Fruit fly (Drosophila melanogaster) whole organism, embryonic: ENCODE measurements around the gene NimC1.
A peak's percentile ranks its signal among the peaks of the same experiment; 100 is the strongest.

Experiments used
- Ada2b ChIP-seq: fragments of 200-800 bp; sonication (Bioruptor generic); IDR thresholded peaks from 2 replicates; pipeline ENCODE4 v1.3.6; 2022; ENCODE audit warnings: missing biosample characterization, missing genetic modification characterization
- Adf1 ChIP-seq: fragments of 200-800 bp; sonication (Bioruptor generic); IDR thresholded peaks from 2 replicates; pipeline ENCODE4 v1.3.6; 2022; ENCODE audit warnings: missing biosample characterization, missing genetic modification characterization
- Antp ChIP-seq: fragments of 200-800 bp; sonication (Bioruptor generic); optimal IDR thresholded peaks from 3 replicates; lab custom pipeline; 2016; ENCODE audit warnings: missing biosample characterization, missing genetic modification characterization
- Awh ChIP-seq: fragments of 200-800 bp; sonication (Bioruptor generic); IDR thresholded peaks from 2 replicates; pipeline ENCODE4, ENCODE4 v1.3.6; 2022; ENCODE audit warnings: missing biosample characterization, missing genetic modification characterization
- CG10366 ChIP-seq: fragments of 200-800 bp; sonication (Bioruptor generic); IDR thresholded peaks from 2 replicates; pipeline ENCODE4 v1.3.6; 2022; ENCODE audit warnings: missing biosample characterization, missing genetic modification characterization
- CG10543 ChIP-seq: fragments of 200-800 bp; sonication (Bioruptor generic); optimal IDR thresholded peaks from 3 replicates; lab custom pipeline; 2017; ENCODE audit warnings: missing biosample characterization, mild to moderate bottlenecking, missing genetic modification characterization, moderate library complexity
- CG11093 ChIP-seq: fragments of 200-800 bp; sonication (Bioruptor generic); IDR thresholded peaks from 3 replicates; pipeline ENCODE4 v1.3.6; 2022; ENCODE audit warnings: missing biosample characterization, missing genetic modification characterization
- CG11247 ChIP-seq: fragments of 200-800 bp; sonication (Bioruptor generic); IDR thresholded peaks from 2 replicates; pipeline ENCODE4 v1.3.6; 2022; ENCODE audit warnings: missing biosample characterization, missing genetic modification characterization
- CG11456 ChIP-seq: fragments of 200-800 bp; sonication (Bioruptor generic); IDR thresholded peaks from 3 replicates; pipeline ENCODE4 v1.3.6; 2022; ENCODE audit warnings: missing biosample characterization, missing genetic modification characterization
- CG12659 ChIP-seq: fragments of 200-800 bp; sonication (Bioruptor generic); optimal IDR thresholded peaks from 3 replicates; lab custom pipeline; 2017; ENCODE audit warnings: mild to moderate bottlenecking, missing biosample characterization, missing genetic modification reagents, missing genetic modification characterization
- CG12744 ChIP-seq: fragments of 200-800 bp; sonication (Bioruptor generic); optimal IDR thresholded peaks from 2 replicates; lab custom pipeline; 2016; ENCODE audit warnings: missing biosample characterization, missing genetic modification characterization
- CG1647 ChIP-seq: fragments of 200-800 bp; sonication (Bioruptor generic); optimal IDR thresholded peaks from 3 replicates; lab custom pipeline; 2016; ENCODE audit warnings: missing biosample characterization, missing genetic modification characterization
- CG17359 ChIP-seq: fragments of 200-800 bp; sonication (Bioruptor generic); optimal IDR thresholded peaks from 3 replicates; lab custom pipeline; 2018; ENCODE audit warnings: missing biosample characterization, mild to moderate bottlenecking, missing genetic modification characterization, moderate library complexity
- CG18599 ChIP-seq: fragments of 200-800 bp; sonication (Bioruptor generic); optimal IDR thresholded peaks from 3 replicates; lab custom pipeline; 2017; ENCODE audit warnings: missing biosample characterization, missing genetic modification characterization, mild to moderate bottlenecking, moderate library complexity, missing genetic modification reagents
- CG2129 ChIP-seq: fragments of 200-800 bp; sonication (Bioruptor generic); IDR thresholded peaks from 2 replicates; pipeline ENCODE4 v1.3.6; 2022; ENCODE audit warnings: missing biosample characterization, missing genetic modification characterization; ENCODE audit not compliant: partially characterized antibody
- CG4707 ChIP-seq: fragments of 200-800 bp; sonication (Bioruptor generic); optimal IDR thresholded peaks from 2 replicates; lab custom pipeline; 2018; ENCODE audit warnings: missing biosample characterization, mild to moderate bottlenecking, missing genetic modification characterization, moderate library complexity
- CG4854 ChIP-seq: fragments of 200-800 bp; sonication (Bioruptor generic); optimal IDR thresholded peaks from 2 replicates; lab custom pipeline; 2016; ENCODE audit warnings: missing biosample characterization, missing genetic modification characterization, inconsistent platforms
- CG5953 ChIP-seq: fragments of 200-800 bp; sonication (Bioruptor generic); IDR thresholded peaks from 2 replicates; pipeline ENCODE4 v1.3.6; 2022; ENCODE audit warnings: missing biosample characterization, missing genetic modification characterization
- CG6689 ChIP-seq: fragments of 200-800 bp; sonication (Bioruptor generic); IDR thresholded peaks from 2 replicates; pipeline ENCODE4 v1.3.6; 2022; ENCODE audit warnings: missing biosample characterization, missing genetic modification characterization
- CG7987 ChIP-seq: fragments of 200-800 bp; sonication (Bioruptor generic); optimal IDR thresholded peaks from 2 replicates; lab custom pipeline; 2018; ENCODE audit warnings: missing biosample characterization, mild to moderate bottlenecking, missing genetic modification characterization, moderate library complexity
- Dek ChIP-seq: fragments of 200-800 bp; sonication (Bioruptor generic); optimal IDR thresholded peaks from 3 replicates; lab custom pipeline; 2019; ENCODE audit warnings: missing biosample characterization, mild to moderate bottlenecking, missing genetic modification characterization, moderate library complexity
- HLH4C ChIP-seq: fragments of 200-800 bp; sonication (Bioruptor generic); IDR thresholded peaks from 3 replicates; pipeline ENCODE4 v1.3.6; 2022; ENCODE audit warnings: missing biosample characterization, missing genetic modification characterization; ENCODE audit not compliant: partially characterized antibody
- HmgD ChIP-seq: fragments of 200-800 bp; sonication (Bioruptor generic); optimal IDR thresholded peaks from 3 replicates; lab custom pipeline; 2016; ENCODE audit warnings: missing biosample characterization, missing genetic modification characterization
- Hr3 ChIP-seq: fragments of 200-800 bp; sonication (Bioruptor generic); optimal IDR thresholded peaks from 3 replicates; lab custom pipeline; 2016; ENCODE audit warnings: missing biosample characterization, missing genetic modification characterization
- MESR4 ChIP-seq: fragments of 200-800 bp; sonication (Bioruptor generic); optimal IDR thresholded peaks from 2 replicates; lab custom pipeline; 2018; ENCODE audit warnings: missing biosample characterization, mild to moderate bottlenecking, missing genetic modification characterization, moderate library complexity
- Max ChIP-seq: fragments of 200-800 bp; sonication (Bioruptor generic); optimal IDR thresholded peaks from 2 replicates; lab custom pipeline; 2016; ENCODE audit warnings: missing biosample characterization, mild to moderate bottlenecking, missing genetic modification characterization
- NC2α ChIP-seq: fragments of 200-800 bp; sonication (Bioruptor generic); optimal IDR thresholded peaks from 2 replicates; lab custom pipeline; 2016; ENCODE audit warnings: missing biosample characterization, missing genetic modification characterization
- Rx ChIP-seq: fragments of 200-800 bp; sonication (Bioruptor generic); IDR thresholded peaks from 2 replicates; pipeline ENCODE4 v1.3.6; 2022; ENCODE audit warnings: missing biosample characterization, missing genetic modification characterization
- Scr ChIP-seq: fragments of 200-800 bp; sonication (Bioruptor generic); IDR thresholded peaks from 2 replicates; pipeline ENCODE4 v1.3.6; 2022; ENCODE audit warnings: missing biosample characterization, missing genetic modification characterization; ENCODE audit not compliant: partially characterized antibody
- Taf1 ChIP-seq: fragments of 200-800 bp; sonication (Bioruptor generic); IDR thresholded peaks from 2 replicates; pipeline ENCODE4 v1.3.6; 2022; ENCODE audit warnings: missing biosample characterization, missing genetic modification characterization
- Trl ChIP-seq, 3 experiments: fragments of >200 bp in 2 of 3; fragments of 200-800 bp in 1 of 3; sonication (Bioruptor generic) in 1 of 3; optimal IDR thresholded peaks; 2 replicates in 1 of 3; 3 replicates in 2 of 3; lab custom pipeline; 2016 to 2017; ENCODE audit warnings: missing biosample characterization in 1 of 3, missing genetic modification characterization in 1 of 3
- bab2 ChIP-seq: fragments of 200-800 bp; sonication (Bioruptor generic); optimal IDR thresholded peaks from 2 replicates; lab custom pipeline; 2016; ENCODE audit warnings: missing biosample characterization, missing genetic modification characterization
- bsh ChIP-seq, 2 experiments: fragments of 200-800 bp; sonication (Bioruptor generic); optimal IDR thresholded peaks; 2 replicates each; lab custom pipeline; 2017 to 2018; ENCODE audit warnings: mild to moderate bottlenecking in 2 of 2, missing biosample characterization in 2 of 2, missing genetic modification characterization in 2 of 2, moderate library complexity in 1 of 2
- btn ChIP-seq: fragments of 200-800 bp; sonication (Bioruptor generic); optimal IDR thresholded peaks from 2 replicates; lab custom pipeline; 2016; ENCODE audit warnings: missing biosample characterization, missing genetic modification characterization
- cad ChIP-seq: fragments of >200 bp; optimal IDR thresholded peaks from 2 replicates; lab custom pipeline; 2017; ENCODE audit warnings: missing biosample characterization, missing genetic modification characterization
- cas ChIP-seq: fragments of 200-800 bp; sonication (Bioruptor generic); IDR thresholded peaks from 2 replicates; pipeline ENCODE4 v1.3.6; 2022; ENCODE audit warnings: missing biosample characterization, missing genetic modification characterization
- ci ChIP-seq: fragments of 200-800 bp; sonication (Bioruptor generic); IDR thresholded peaks from 3 replicates; pipeline ENCODE4 v1.3.6; 2022; ENCODE audit warnings: missing biosample characterization, missing genetic modification characterization
- crp ChIP-seq, 2 experiments: fragments of 200-800 bp; sonication (Bioruptor generic); optimal IDR thresholded peaks; 2 replicates in 1 of 2; 3 replicates in 1 of 2; lab custom pipeline; 2017; ENCODE audit warnings: missing biosample characterization in 2 of 2, missing genetic modification characterization in 2 of 2, mild to moderate bottlenecking in 1 of 2, moderate library complexity in 1 of 2
- fd96Cb ChIP-seq: fragments of 200-800 bp; sonication (Bioruptor generic); optimal IDR thresholded peaks from 2 replicates; lab custom pipeline; 2018; ENCODE audit warnings: missing biosample characterization, mild to moderate bottlenecking, missing genetic modification characterization, moderate library complexity
- gfzf ChIP-seq: fragments of 200-800 bp; sonication (Bioruptor generic); optimal IDR thresholded peaks from 2 replicates; lab custom pipeline; 2016; ENCODE audit warnings: missing biosample characterization, mild to moderate bottlenecking, missing genetic modification characterization, moderate library complexity
- gsb-n ChIP-seq: fragments of 200-800 bp; sonication (Bioruptor generic); optimal IDR thresholded peaks from 3 replicates; lab custom pipeline; 2018; ENCODE audit warnings: missing biosample characterization, mild to moderate bottlenecking, missing genetic modification characterization
- lola ChIP-seq, 3 experiments: fragments of >200 bp in 2 of 3; fragments of 200-800 bp in 1 of 3; sonication (Bioruptor generic) in 1 of 3; optimal IDR thresholded peaks; 2 replicates each; lab custom pipeline; 2017 to 2019; ENCODE audit warnings: missing biosample characterization in 3 of 3, missing genetic modification characterization in 3 of 3, mild to moderate bottlenecking in 1 of 3, moderate library complexity in 1 of 3
- odd ChIP-seq: fragments of 200-800 bp; sonication (Bioruptor generic); optimal IDR thresholded peaks from 2 replicates; lab custom pipeline; 2017; ENCODE audit warnings: missing biosample characterization, mild to moderate bottlenecking, missing genetic modification characterization
- pan ChIP-seq, 4 experiments: fragments of >200 bp in 3 of 4; fragments of 200-800 bp in 1 of 4; sonication (Bioruptor generic) in 1 of 4; optimal IDR thresholded peaks in 3 of 4; IDR thresholded peaks in 1 of 4; 2 replicates each; pipeline versions ENCODE4 v1.3.6 to Lab custom; 2017 to 2022; ENCODE audit warnings: missing biosample characterization in 2 of 4, missing genetic modification characterization in 2 of 4, mixed read lengths in 1 of 4
- pnt ChIP-seq: fragments of 200-800 bp; sonication (Bioruptor generic); optimal IDR thresholded peaks from 3 replicates; lab custom pipeline; 2016; ENCODE audit warnings: missing biosample characterization, missing genetic modification characterization
- rib ChIP-seq: fragments of 200-800 bp; sonication (Bioruptor generic); IDR thresholded peaks from 2 replicates; pipeline ENCODE4 v1.3.6; 2022; ENCODE audit warnings: missing biosample characterization, missing genetic modification characterization
- sima ChIP-seq: fragments of 200-800 bp; sonication (Bioruptor generic); optimal IDR thresholded peaks from 2 replicates; lab custom pipeline; 2016; ENCODE audit warnings: missing biosample characterization, missing genetic modification characterization
- toy ChIP-seq: fragments of 200-800 bp; sonication (Bioruptor generic); IDR thresholded peaks from 2 replicates; pipeline ENCODE4 v1.3.6; 2022; ENCODE audit warnings: missing biosample characterization, missing genetic modification characterization
- trh ChIP-seq: fragments of 200-800 bp; sonication (Bioruptor generic); optimal IDR thresholded peaks from 2 replicates; lab custom pipeline; 2016; ENCODE audit warnings: missing biosample characterization, missing genetic modification characterization
- vfl ChIP-seq: fragments of 200-800 bp; sonication (Bioruptor generic); optimal IDR thresholded peaks from 2 replicates; lab custom pipeline; 2016; ENCODE audit warnings: missing biosample characterization, missing genetic modification characterization

NimC1 gene

DNA sequence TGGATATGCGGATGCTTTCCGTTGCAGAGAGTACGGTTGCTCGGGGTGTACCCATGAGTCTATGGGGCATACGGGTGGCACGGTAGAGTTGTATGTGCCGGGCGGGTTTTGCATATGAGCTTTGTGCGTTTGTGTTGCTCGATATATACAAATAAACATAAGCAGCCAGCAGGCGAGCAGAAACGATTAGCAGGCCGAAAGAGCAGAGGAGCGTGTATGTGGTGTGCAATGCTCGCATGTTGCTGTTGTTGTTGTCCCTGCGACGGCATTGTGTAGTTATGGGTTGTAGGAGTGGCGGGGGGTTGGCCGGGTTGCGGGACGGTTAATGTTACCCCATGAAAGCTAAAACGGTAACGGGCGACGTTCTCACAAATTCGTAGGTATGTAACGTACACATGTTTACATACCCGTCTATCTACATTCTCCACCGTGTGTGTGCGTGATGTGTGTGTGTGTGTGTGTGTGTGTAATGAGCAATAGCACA lies 45.1 kb upstream of the NimC1 start (continued):
- TF ChIP-seq CG4854 (GFP tag; lab: Kevin White, UChicago) (no peak), CG1647 (GFP tag; lab: Kevin White, UChicago) (peak; percentile 9), vfl (GFP tag; lab: Kevin White, UChicago) (no peak), bsh (GFP tag; optimal IDR thresholded peaks at IDR 0.05; lab: Kevin White, UChicago) (no peak), CG11093 (GFP tag; lab: Robert Waterston, UW) (no peak), gfzf (GFP tag; lab: Kevin White, UChicago) (no peak), sima (no peak), Dek (tag; lab: Kevin White, UChicago) (no peak), cad (GFP tag; lab: Kevin White, UChicago) (no peak), CG17359 (tag; lab: Kevin White, UChicago) (no peak), HmgD (GFP tag; lab: Kevin White, UChicago) (peak; percentile 77), crp (GFP tag; optimal IDR thresholded peaks at IDR 0.05; lab: Kevin White, UChicago) (no peak), fd96Cb (tag; lab: Kevin White, UChicago) (no peak), rib (GFP tag; lab: Robert Waterston, UW) (peak; percentile 74), MESR4 (GFP tag; lab: Kevin White, UChicago) (no peak), pnt (no peak), CG2129 (GFP tag; lab: Robert Waterston, UW) (0 out of 2 replicates have a peak, but pooled peaks have one; percentile 14), Adf1 (GFP tag; lab: Robert Waterston, UW) (peak; percentile 58; the same call in 1 of the 2 replicates), CG10366 (no peak), Trl (optimal IDR thresholded peaks at IDR 0.05; lab: Kevin White, UChicago) (peak in 1 of 2 experiments; percentile 12), Trl (GFP tag; optimal IDR thresholded peaks at IDR 0.05; lab: Kevin White, UChicago) (no peak), lola (GFP tag; optimal IDR thresholded peaks at IDR 0.05; lab: Kevin White, UChicago) (no peak), Rx (GFP tag; lab: Robert Waterston, UW) (no peak), CG11456 (GFP tag; lab: Robert Waterston, UW) (no peak), HLH4C (GFP tag; lab: Robert Waterston, UW) (peak; percentile 28; the same call in 1 of the 3 replicates), bab2 (GFP tag; lab: Kevin White, UChicago) (no peak), CG6689 (GFP tag; lab: Robert Waterston, UW) (no peak), Awh (GFP tag; lab: Robert Waterston, UW) (no peak), cas (GFP tag; lab: Robert Waterston, UW) (no peak), CG4707 (no peak), Hr3 (GFP tag; lab: Kevin White, UChicago) (no peak), Scr (GFP tag; lab: Robert Waterston, UW) (peak; percentile 13), CG12659 (GFP tag; lab: Kevin White, UChicago) (no peak), Max (GFP tag; lab: Kevin White, UChicago) (no peak), CG7987 (GFP tag; lab: Kevin White, UChicago) (peak; percentile 63), CG5953 (GFP tag; lab: Robert Waterston, UW) (no peak), pan (optimal IDR thresholded peaks at IDR 0.05; lab: Kevin White, UChicago) (no peak), pan (GFP tag; optimal IDR thresholded peaks at IDR 0.05 in 1 of 2, IDR thresholded peaks at IDR 0.05 in 1 of 2) (no peak), CG10543 (GFP tag; lab: Kevin White, UChicago) (peak; percentile 94), CG11247 (GFP tag; lab: Robert Waterston, UW) (no peak), btn (peak; percentile 23), Ada2b (GFP tag; lab: Robert Waterston, UW) (no peak), ci (GFP tag; lab: Robert Waterston, UW) (peak; percentile 50; the same call in 2 of the 3 replicates), odd (GFP tag; lab: Kevin White, UChicago) (no peak), NC2α (GFP tag; lab: Kevin White, UChicago) (no peak), Antp (no peak), CG18599 (GFP tag; lab: Kevin White, UChicago) (no peak), trh (no peak), gsb-n (no peak), CG12744 (no peak), Taf1 (GFP tag; lab: Robert Waterston, UW) (no peak), toy (GFP tag; lab: Robert Waterston, UW) (no peak)
